Worm (Caenorhabditis elegans) whole organism, late embryonic: ENCODE results near the gene prkl-1.

Source experiments
- ama-1 ChIP-seq: fragments of 150-350 bp; optimal IDR thresholded peaks from 2 replicates; lab custom pipeline; 2014
- ceh-19 ChIP-seq: fragments of 200-800 bp; sonication (Bioruptor generic); optimal IDR thresholded peaks from 2 replicates; lab custom pipeline; 2018; ENCODE audit warnings: mild to moderate bottlenecking, missing genetic modification characterization, missing compliant biosample characterization
- ceh-45 ChIP-seq: fragments of 200-800 bp; sonication (Bioruptor generic); IDR thresholded peaks from 2 replicates; pipeline ENCODE4 v1.3.6; 2022; ENCODE audit warnings: missing genetic modification reagents, missing genetic modification characterization, missing compliant biosample characterization
- ceh-9 ChIP-seq: sonication (generic microtip); optimal IDR thresholded peaks from 2 replicates; lab custom pipeline; 2016; ENCODE audit warnings: mild to moderate bottlenecking, missing genetic modification characterization, inconsistent platforms, missing compliant biosample characterization
- che-1 ChIP-seq: sonication (generic microtip); optimal IDR thresholded peaks from 2 replicates; lab custom pipeline; 2016; ENCODE audit warnings: mild to moderate bottlenecking, missing genetic modification characterization, missing compliant biosample characterization
- pqm-1 ChIP-seq: sonication (generic microtip); optimal IDR thresholded peaks from 2 replicates; lab custom pipeline; 2016; ENCODE audit warnings: missing genetic modification characterization, missing compliant biosample characterization
- tbx-2 ChIP-seq: sonication (generic microtip); optimal IDR thresholded peaks from 2 replicates; lab custom pipeline; 2016; ENCODE audit warnings: missing genetic modification characterization, missing compliant biosample characterization
- tbx-7 ChIP-seq: sonication (generic microtip); optimal IDR thresholded peaks from 2 replicates; lab custom pipeline; 2016; ENCODE audit warnings: missing genotype, missing genetic modification characterization, missing compliant biosample characterization
- unc-42 ChIP-seq: sonication (generic microtip); optimal IDR thresholded peaks from 2 replicates; lab custom pipeline; 2016; ENCODE audit warnings: missing genotype, missing genetic modification characterization, missing compliant biosample characterization

ce11 chrIV:6972427-6972826 is 14.3 kb downstream of the prkl-1 start, which contains the start of gene nhr-249:
- TF ChIP-seq pqm-1 (tag; lab: Kevin White, UChicago) (no peak), tbx-2 (tag; lab: Kevin White, UChicago) (no peak), ceh-19 (GFP tag; lab: Kevin White, UChicago) (no peak), ama-1 (no peak), ceh-9 (tag; lab: Kevin White, UChicago) (no peak), tbx-7 (no peak), ceh-45 (GFP tag; lab: Robert Waterston, UW) (no peak), che-1 (tag; lab: Kevin White, UChicago) (no peak), unc-42 (tag; lab: Kevin White, UChicago) (no peak)
